Fruit fly (Drosophila melanogaster) whole organism, embryonic: ENCODE data around the gene dimm.
A peak's percentile ranks its signal among the peaks of the same experiment; 100 is the strongest.

ENCODE experiments used
- Ada2b ChIP-seq: fragments of 200-800 bp; sonication (Bioruptor generic); IDR thresholded peaks from 2 replicates; pipeline ENCODE4 v1.3.6; 2022; ENCODE audit warnings: missing biosample characterization, missing genetic modification characterization
- CG10431 ChIP-seq: fragments of 200-800 bp; sonication (Bioruptor generic); optimal IDR thresholded peaks from 3 replicates; lab custom pipeline; 2018; ENCODE audit warnings: missing biosample characterization, mild to moderate bottlenecking, missing genetic modification characterization
- CG10565 ChIP-seq: fragments of 200-800 bp; sonication (Bioruptor generic); optimal IDR thresholded peaks from 3 replicates; lab custom pipeline; 2016; ENCODE audit warnings: missing biosample characterization, mild to moderate bottlenecking, missing genetic modification characterization
- CG12219 ChIP-seq: fragments of 200-800 bp; sonication (Bioruptor generic); optimal IDR thresholded peaks from 3 replicates; lab custom pipeline; 2018; ENCODE audit warnings: missing biosample characterization, mild to moderate bottlenecking, missing genetic modification characterization
- CG16779 ChIP-seq: fragments of 200-800 bp; sonication (Bioruptor generic); IDR thresholded peaks from 2 replicates; pipeline ENCODE4 v1.3.6; 2022; ENCODE audit warnings: missing biosample characterization, missing genetic modification characterization
- CG17912 ChIP-seq: fragments of 200-800 bp; sonication (Bioruptor generic); optimal IDR thresholded peaks from 2 replicates; lab custom pipeline; 2018; ENCODE audit warnings: missing biosample characterization, mild to moderate bottlenecking, missing genetic modification characterization
- CG1832 ChIP-seq: fragments of 200-800 bp; sonication (Bioruptor generic); optimal IDR thresholded peaks from 2 replicates; lab custom pipeline; 2017; ENCODE audit warnings: missing biosample characterization, mild to moderate bottlenecking, missing genetic modification characterization, inconsistent platforms
- CG2199 ChIP-seq: fragments of 200-800 bp; sonication (Bioruptor generic); IDR thresholded peaks from 3 replicates; pipeline ENCODE4 v1.3.6; 2022; ENCODE audit warnings: missing biosample characterization, missing genetic modification characterization
- CG3281 ChIP-seq: fragments of 200-800 bp; sonication (Bioruptor generic); optimal IDR thresholded peaks from 3 replicates; lab custom pipeline; 2017; ENCODE audit warnings: missing biosample characterization, mild to moderate bottlenecking, missing genetic modification characterization
- CG3726 ChIP-seq: fragments of 200-800 bp; sonication (Bioruptor generic); IDR thresholded peaks from 3 replicates; pipeline ENCODE4, ENCODE4 v1.3.6; 2022; ENCODE audit warnings: missing biosample characterization, missing genetic modification characterization
- CG42726 ChIP-seq: fragments of 200-800 bp; sonication (Bioruptor generic); IDR thresholded peaks from 2 replicates; pipeline ENCODE4 v1.3.6; 2022; ENCODE audit warnings: missing biosample characterization, missing genetic modification characterization; ENCODE audit not compliant: partially characterized antibody
- CG4360 ChIP-seq: fragments of 200-800 bp; sonication (Bioruptor generic); IDR thresholded peaks from 2 replicates; pipeline ENCODE4 v1.3.6; 2022; ENCODE audit warnings: missing biosample characterization, missing genetic modification characterization
- CG4617 ChIP-seq: fragments of 200-800 bp; sonication (Bioruptor generic); optimal IDR thresholded peaks from 3 replicates; lab custom pipeline; 2016; ENCODE audit warnings: missing biosample characterization, missing genetic modification characterization, borderline replicate concordance
- CG6272 ChIP-seq: fragments of 200-800 bp; sonication (Bioruptor generic); IDR thresholded peaks from 2 replicates; pipeline ENCODE4 v1.3.6; 2022; ENCODE audit warnings: missing biosample characterization, missing genetic modification characterization
- CG9437 ChIP-seq: fragments of 200-800 bp; sonication (Bioruptor generic); optimal IDR thresholded peaks from 2 replicates; lab custom pipeline; 2018; ENCODE audit warnings: missing biosample characterization, mild to moderate bottlenecking, missing genetic modification characterization
- Dfd ChIP-seq, 2 experiments: fragments of >200 bp; optimal IDR thresholded peaks; 2 replicates each; lab custom pipeline; 2017; ENCODE audit warnings: missing biosample characterization in 2 of 2, missing genetic modification characterization in 2 of 2
- Dip2 ChIP-seq: fragments of 200-800 bp; sonication (Bioruptor generic); IDR thresholded peaks from 2 replicates; pipeline ENCODE4 v1.3.6; 2022; ENCODE audit warnings: missing biosample characterization, missing genetic modification characterization
- ERR ChIP-seq: fragments of 200-800 bp; sonication (Bioruptor generic); optimal IDR thresholded peaks from 2 replicates; lab custom pipeline; 2016; ENCODE audit warnings: missing biosample characterization, missing genetic modification characterization
- Eip74EF ChIP-seq, 2 experiments: fragments of 200-800 bp in 1 of 2; fragments of >200 bp in 1 of 2; sonication (Bioruptor generic) in 1 of 2; optimal IDR thresholded peaks; 2 replicates each; lab custom pipeline; 2017 to 2019; ENCODE audit warnings: missing biosample characterization in 2 of 2, missing genetic modification characterization in 2 of 2, mild to moderate bottlenecking in 1 of 2, moderate library complexity in 1 of 2
- Elba2 ChIP-seq: fragments of 200-800 bp; sonication (Bioruptor generic); optimal IDR thresholded peaks from 3 replicates; lab custom pipeline; 2016; ENCODE audit warnings: missing biosample characterization, missing genetic modification characterization
- Fer2 ChIP-seq: fragments of 200-800 bp; sonication (Bioruptor generic); optimal IDR thresholded peaks from 2 replicates; lab custom pipeline; 2018; ENCODE audit warnings: missing biosample characterization, mild to moderate bottlenecking, missing genetic modification characterization, moderate library complexity
- Fer3 ChIP-seq: fragments of 200-800 bp; sonication (Bioruptor generic); optimal IDR thresholded peaks from 2 replicates; lab custom pipeline; 2018; ENCODE audit warnings: missing biosample characterization, mild to moderate bottlenecking, missing genetic modification characterization, moderate library complexity
- Hey ChIP-seq: fragments of 200-800 bp; sonication (Bioruptor generic); optimal IDR thresholded peaks from 3 replicates; lab custom pipeline; 2018; ENCODE audit warnings: missing biosample characterization, mild to moderate bottlenecking, missing genetic modification characterization
- Lim3 ChIP-seq: fragments of 200-800 bp; sonication (Bioruptor generic); IDR thresholded peaks from 2 replicates; pipeline ENCODE4 v1.3.6; 2022; ENCODE audit warnings: missing biosample characterization, missing genetic modification characterization
- MESR4 ChIP-seq: fragments of 200-800 bp; sonication (Bioruptor generic); optimal IDR thresholded peaks from 2 replicates; lab custom pipeline; 2018; ENCODE audit warnings: missing biosample characterization, mild to moderate bottlenecking, missing genetic modification characterization, moderate library complexity
- bbx ChIP-seq: fragments of 200-800 bp; sonication (Bioruptor generic); IDR thresholded peaks from 2 replicates; pipeline ENCODE4 v1.3.6; 2022; ENCODE audit warnings: missing biosample characterization, missing genetic modification characterization; ENCODE audit not compliant: partially characterized antibody
- cg ChIP-seq: fragments of 200-800 bp; sonication (Bioruptor generic); optimal IDR thresholded peaks from 3 replicates; lab custom pipeline; 2019; ENCODE audit warnings: missing biosample characterization, mild to moderate bottlenecking, missing genetic modification characterization, moderate library complexity
- chinmo ChIP-seq: fragments of 200-800 bp; sonication (Bioruptor generic); IDR thresholded peaks from 4 replicates; pipeline ENCODE4 v1.3.6; 2022; ENCODE audit warnings: missing biosample characterization, missing genetic modification characterization; ENCODE audit not compliant: partially characterized antibody
- chm ChIP-seq: fragments of 200-800 bp; sonication (Bioruptor generic); IDR thresholded peaks from 2 replicates; pipeline ENCODE4 v1.3.6; 2022; ENCODE audit warnings: missing biosample characterization, missing genetic modification characterization
- crc ChIP-seq: fragments of 200-800 bp; sonication (Bioruptor generic); optimal IDR thresholded peaks from 2 replicates; lab custom pipeline; 2016; ENCODE audit warnings: missing biosample characterization, missing genetic modification characterization
- dan ChIP-seq: fragments of 200-800 bp; sonication (Bioruptor generic); IDR thresholded peaks from 2 replicates; pipeline ENCODE4 v1.3.6; 2022; ENCODE audit warnings: missing biosample characterization, missing genetic modification characterization
- ems ChIP-seq: fragments of 200-800 bp; sonication (Bioruptor generic); optimal IDR thresholded peaks from 3 replicates; lab custom pipeline; 2016; ENCODE audit warnings: missing biosample characterization, missing genetic modification characterization
- esg ChIP-seq: fragments of 200-800 bp; sonication (Bioruptor generic); conservative IDR thresholded peaks from 2 replicates; pipeline ENCODE4 v1.3.6; 2022; ENCODE audit warnings: missing biosample characterization, missing genetic modification characterization
- fd3F ChIP-seq: fragments of 200-800 bp; sonication (Bioruptor generic); optimal IDR thresholded peaks from 2 replicates; lab custom pipeline; 2018; ENCODE audit warnings: missing biosample characterization, mild to moderate bottlenecking, missing genetic modification characterization, moderate library complexity
- grn ChIP-seq: fragments of 200-800 bp; sonication (Bioruptor generic); optimal IDR thresholded peaks from 3 replicates; lab custom pipeline; 2017; ENCODE audit warnings: missing biosample characterization, missing genetic modification characterization
- gsb-n ChIP-seq: fragments of 200-800 bp; sonication (Bioruptor generic); optimal IDR thresholded peaks from 3 replicates; lab custom pipeline; 2018; ENCODE audit warnings: missing biosample characterization, mild to moderate bottlenecking, missing genetic modification characterization
- jing ChIP-seq: fragments of 200-800 bp; sonication (Bioruptor generic); optimal IDR thresholded peaks from 2 replicates; lab custom pipeline; 2018; ENCODE audit warnings: missing biosample characterization, mild to moderate bottlenecking, missing genetic modification characterization
- lov ChIP-seq, 2 experiments: fragments of 200-800 bp in 1 of 2; fragments of >200 bp in 1 of 2; sonication (Bioruptor generic) in 1 of 2; IDR thresholded peaks in 1 of 2; optimal IDR thresholded peaks in 1 of 2; 2 replicates in 1 of 2; 3 replicates in 1 of 2; pipeline versions ENCODE4 v1.3.6 to Lab custom; 2017 to 2022; ENCODE audit warnings: missing biosample characterization in 1 of 2, missing genetic modification characterization in 1 of 2
- nerfin-1 ChIP-seq: fragments of 200-800 bp; sonication (Bioruptor generic); optimal IDR thresholded peaks from 3 replicates; lab custom pipeline; 2019; ENCODE audit warnings: missing biosample characterization, mild to moderate bottlenecking, missing genetic modification characterization, moderate library complexity
- pan ChIP-seq, 4 experiments: fragments of >200 bp in 3 of 4; fragments of 200-800 bp in 1 of 4; sonication (Bioruptor generic) in 1 of 4; optimal IDR thresholded peaks in 3 of 4; IDR thresholded peaks in 1 of 4; 2 replicates each; pipeline versions ENCODE4 v1.3.6 to Lab custom; 2017 to 2022; ENCODE audit warnings: missing biosample characterization in 2 of 4, missing genetic modification characterization in 2 of 4, mixed read lengths in 1 of 4
- salm ChIP-seq: fragments of 200-800 bp; sonication (Bioruptor generic); optimal IDR thresholded peaks from 2 replicates; lab custom pipeline; 2018; ENCODE audit warnings: missing biosample characterization, mild to moderate bottlenecking, missing genetic modification characterization
- schlank ChIP-seq: fragments of 200-800 bp; sonication (Bioruptor generic); optimal IDR thresholded peaks from 2 replicates; lab custom pipeline; 2018; ENCODE audit warnings: missing biosample characterization, mild to moderate bottlenecking, missing genetic modification characterization
- sd ChIP-seq: fragments of 200-800 bp; sonication (Bioruptor generic); optimal IDR thresholded peaks from 3 replicates; lab custom pipeline; 2018; ENCODE audit warnings: missing biosample characterization, mild to moderate bottlenecking, missing genetic modification characterization, moderate library complexity
- slbo ChIP-seq: fragments of 200-800 bp; sonication (Bioruptor generic); IDR thresholded peaks from 2 replicates; pipeline ENCODE4 v1.3.6; 2022; ENCODE audit warnings: missing biosample characterization, missing genetic modification characterization
- slou ChIP-seq: fragments of 200-800 bp; sonication (Bioruptor generic); optimal IDR thresholded peaks from 3 replicates; lab custom pipeline; 2016; ENCODE audit warnings: missing biosample characterization, missing genetic modification characterization
- tap ChIP-seq: fragments of 200-800 bp; optimal IDR thresholded peaks from 3 replicates; lab custom pipeline; 2019; ENCODE audit warnings: missing biosample characterization, mild to moderate bottlenecking, missing genetic modification characterization, moderate library complexity
- tio ChIP-seq: fragments of 200-800 bp; sonication (Bioruptor generic); optimal IDR thresholded peaks from 2 replicates; lab custom pipeline; 2017; ENCODE audit warnings: missing biosample characterization, missing genetic modification characterization, inconsistent platforms
- tna ChIP-seq: fragments of 200-800 bp; sonication (Bioruptor generic); IDR thresholded peaks from 2 replicates; pipeline ENCODE4 v1.3.6; 2022; ENCODE audit warnings: missing biosample characterization, missing genetic modification characterization; ENCODE audit not compliant: partially characterized antibody
- zen2 ChIP-seq: fragments of 200-800 bp; sonication (Bioruptor generic); IDR thresholded peaks from 3 replicates; pipeline ENCODE4 v1.3.6; 2022; ENCODE audit warnings: missing biosample characterization, missing genetic modification characterization; ENCODE audit not compliant: partially characterized antibody

The dimm gene

DNA sequence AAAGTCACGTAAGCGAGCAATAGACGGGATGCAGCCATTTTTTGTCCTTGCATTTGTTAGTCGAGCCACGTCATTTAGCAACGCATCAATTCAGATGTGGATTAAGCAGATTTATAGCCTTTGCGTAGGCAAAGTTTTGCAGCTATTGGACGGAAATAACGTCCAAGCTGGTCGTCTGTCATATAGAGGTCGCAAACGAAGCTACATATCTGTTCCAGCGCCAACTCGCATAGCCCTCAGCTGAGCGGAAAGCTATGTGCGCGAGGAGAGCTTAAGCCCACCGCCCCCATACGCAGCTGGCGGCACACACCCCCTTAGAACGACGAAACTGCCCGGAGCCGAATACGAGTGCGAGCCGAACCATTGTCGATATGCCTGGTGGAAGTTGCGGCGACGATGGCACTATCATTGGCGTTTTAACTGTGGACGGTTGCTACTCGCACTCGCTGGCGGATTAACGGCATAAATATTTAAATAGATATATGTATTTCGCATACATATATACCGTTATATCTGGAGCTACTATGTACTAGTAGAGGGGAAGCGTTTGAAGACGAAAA, 48.3 kb downstream of the dimm start, which contains the start of gene nrv3 (continued):
- TF ChIP-seq pan (optimal IDR thresholded peaks at IDR 0.05; lab: Kevin White, UChicago) = no peak
- TF ChIP-seq pan (GFP tag; optimal IDR thresholded peaks at IDR 0.05 in 1 of 2, IDR thresholded peaks at IDR 0.05 in 1 of 2) = no peak
- TF ChIP-seq slou (GFP tag; lab: Kevin White, UChicago) = no peak
- no peak for TF ChIP-seq CG3281 (GFP tag; lab: Kevin White, UChicago)
- TF ChIP-seq MESR4 (GFP tag; lab: Kevin White, UChicago) = no peak
- TF ChIP-seq lov (optimal IDR thresholded peaks at IDR 0.05; lab: Kevin White, UChicago) = no peak
- TF ChIP-seq lov (GFP tag; IDR thresholded peaks at IDR 0.05; lab: Robert Waterston, UW) = no peak
- TF ChIP-seq tio (GFP tag; lab: Kevin White, UChicago) = no peak
- TF ChIP-seq CG12219 (GFP tag; lab: Kevin White, UChicago) = no peak
- TF ChIP-seq zen2 (GFP tag; lab: Robert Waterston, UW) = 0 out of 3 replicates have a peak, but pooled peaks have one; percentile 23
- TF ChIP-seq schlank (tag; lab: Kevin White, UChicago) = no peak
- TF ChIP-seq Fer3 (tag; lab: Kevin White, UChicago) = no peak
- no peak for TF ChIP-seq tna (GFP tag; lab: Robert Waterston, UW)
- no peak; the same call in 1 of the 2 replicates for TF ChIP-seq CG16779 (GFP tag; lab: Robert Waterston, UW)
- TF ChIP-seq CG10565 = no peak
- no peak for TF ChIP-seq gsb-n (tag; lab: Kevin White, UChicago)
- TF ChIP-seq CG4617 (GFP tag; lab: Kevin White, UChicago) = no peak
- TF ChIP-seq ems (GFP tag; lab: Kevin White, UChicago) = no peak
- peak; percentile 86 for TF ChIP-seq Dip2
- TF ChIP-seq tap (tag; lab: Kevin White, UChicago) = no peak
- TF ChIP-seq salm = no peak
- TF ChIP-seq sd (tag; lab: Kevin White, UChicago) = no peak
- TF ChIP-seq Hey = no peak
- no peak for TF ChIP-seq dan (GFP tag; lab: Robert Waterston, UW)
- TF ChIP-seq Elba2 (GFP tag; lab: Kevin White, UChicago) = no peak
- TF ChIP-seq Ada2b (GFP tag; lab: Robert Waterston, UW) = no peak
- 0 out of 4 replicates have a peak, but pooled peaks have one; percentile 22 for TF ChIP-seq chinmo
- TF ChIP-seq Lim3 = no peak
- TF ChIP-seq Dfd (GFP tag; optimal IDR thresholded peaks at IDR 0.05; lab: Kevin White, UChicago) = no peak
- TF ChIP-seq ERR = no peak
- no peak for TF ChIP-seq CG2199 (GFP tag; lab: Robert Waterston, UW)
- TF ChIP-seq CG4360 (GFP tag; lab: Robert Waterston, UW) = no peak
- no peak for TF ChIP-seq CG6272 (GFP tag; lab: Robert Waterston, UW)
- no peak for TF ChIP-seq CG9437 (GFP tag; lab: Kevin White, UChicago)
- TF ChIP-seq Fer2 (tag; lab: Kevin White, UChicago) = no peak
- no peak for TF ChIP-seq Eip74EF (GFP tag; optimal IDR thresholded peaks at IDR 0.05; lab: Kevin White, UChicago)
- TF ChIP-seq CG10431 = no peak
- no peak for TF ChIP-seq slbo (GFP tag; lab: Robert Waterston, UW)
- TF ChIP-seq jing (GFP tag; lab: Kevin White, UChicago) = no peak
- no peak for TF ChIP-seq grn (GFP tag; lab: Kevin White, UChicago)
- TF ChIP-seq cg (GFP tag; lab: Kevin White, UChicago) = no peak
- TF ChIP-seq crc = no peak
- no peak for TF ChIP-seq CG42726 (GFP tag; lab: Robert Waterston, UW)
- TF ChIP-seq CG1832 (GFP tag; lab: Kevin White, UChicago) = no peak
- no peak for TF ChIP-seq nerfin-1 (tag; lab: Kevin White, UChicago)
- TF ChIP-seq bbx (GFP tag; lab: Robert Waterston, UW) = no peak
- no peak for TF ChIP-seq chm (GFP tag; lab: Robert Waterston, UW)
- no peak for TF ChIP-seq esg (GFP tag; lab: Robert Waterston, UW)
- TF ChIP-seq CG3726 (GFP tag; lab: Robert Waterston, UW) = no peak
- TF ChIP-seq fd3F (GFP tag; lab: Kevin White, UChicago) = no peak
- no peak for TF ChIP-seq CG17912 (GFP tag; lab: Kevin White, UChicago)
